Fruit fly (Drosophila melanogaster) whole organism, wandering third instar larva: ENCODE data around the gene CG43895.

Source experiments
- Abd-B ChIP-seq: fragments of >200 bp; optimal IDR thresholded peaks from 2 replicates; lab custom pipeline; 2017; ENCODE audit warnings: missing biosample characterization, missing genetic modification characterization
- CG32264 ChIP-seq: fragments of 200-800 bp; sonication (Bioruptor generic); optimal IDR thresholded peaks from 2 replicates; lab custom pipeline; 2016; ENCODE audit warnings: missing biosample characterization, missing genetic modification characterization
- CG9705 ChIP-seq: fragments of 200-800 bp; sonication (Bioruptor generic); optimal IDR thresholded peaks from 2 replicates; lab custom pipeline; 2018; ENCODE audit warnings: missing biosample characterization, mild to moderate bottlenecking, missing genetic modification characterization
- CrebA ChIP-seq: fragments of 200-800 bp; sonication (Bioruptor generic); optimal IDR thresholded peaks from 2 replicates; lab custom pipeline; 2016; ENCODE audit warnings: missing biosample characterization, mild to moderate bottlenecking, missing genetic modification characterization, borderline replicate concordance
- Dfd ChIP-seq: fragments of >200 bp; optimal IDR thresholded peaks from 2 replicates; lab custom pipeline; 2017; ENCODE audit warnings: missing biosample characterization, missing genetic modification characterization
- Dif ChIP-seq: fragments of 200-275, 200-300 bp; sonication (Bioruptor generic); optimal IDR thresholded peaks from 2 replicates; lab custom pipeline; 2018; ENCODE audit warnings: missing biosample characterization, missing genetic modification characterization; ENCODE audit not compliant: partially characterized antibody
- GATAd ChIP-seq: sonication (Bioruptor generic); optimal IDR thresholded peaks from 2 replicates; lab custom pipeline; 2016; ENCODE audit warnings: missing biosample characterization, missing genetic modification characterization
- HLH106 ChIP-seq: fragments of 200-800 bp; optimal IDR thresholded peaks from 3 replicates; lab custom pipeline; 2019; ENCODE audit warnings: missing biosample characterization, mild to moderate bottlenecking, missing genetic modification characterization, moderate library complexity
- Hnf4 ChIP-seq: fragments of 200-800 bp; sonication (Bioruptor generic); optimal IDR thresholded peaks from 2 replicates; lab custom pipeline; 2016; ENCODE audit warnings: missing biosample characterization, mild to moderate bottlenecking, missing genetic modification characterization
- Hr78 ChIP-seq: fragments of >200 bp; optimal IDR thresholded peaks from 2 replicates; lab custom pipeline; 2017; ENCODE audit warnings: missing biosample characterization, missing genetic modification characterization
- Hr83 ChIP-seq: fragments of 200-300 bp; sonication (Bioruptor generic); optimal IDR thresholded peaks from 2 replicates; lab custom pipeline; 2016; ENCODE audit warnings: missing biosample characterization, mild to moderate bottlenecking, missing genetic modification characterization, moderate library complexity; ENCODE audit not compliant: poor library complexity, severe bottlenecking
- Jra ChIP-seq: sonication (Bioruptor generic); optimal IDR thresholded peaks from 2 replicates; lab custom pipeline; 2016; ENCODE audit warnings: missing biosample characterization, missing genetic modification characterization
- Mio ChIP-seq: sonication (Bioruptor generic); optimal IDR thresholded peaks from 2 replicates; lab custom pipeline; 2016; ENCODE audit warnings: missing biosample characterization, missing genetic modification characterization
- Myc ChIP-seq: fragments of >200 bp; optimal IDR thresholded peaks from 2 replicates; lab custom pipeline; 2017
- N ChIP-seq: fragments of >200 bp; optimal IDR thresholded peaks from 2 replicates; lab custom pipeline; 2018; ENCODE audit warnings: missing biosample characterization, missing external identifiers, missing genetic modification characterization
- OdsH ChIP-seq: fragments of 200-800 bp; sonication (Bioruptor generic); optimal IDR thresholded peaks from 2 replicates; lab custom pipeline; 2016; ENCODE audit warnings: missing biosample characterization, mild to moderate bottlenecking, missing genetic modification characterization
- Rel ChIP-seq, 2 experiments: fragments of 200-800 bp; sonication (Bioruptor generic) in 1 of 2; optimal IDR thresholded peaks; 2 replicates in 1 of 2; 3 replicates in 1 of 2; lab custom pipeline; 2016 to 2019; ENCODE audit warnings: mild to moderate bottlenecking in 2 of 2, missing biosample characterization in 2 of 2, missing genetic modification characterization in 2 of 2, moderate library complexity in 1 of 2
- Sp1 ChIP-seq: fragments of 200-800 bp; sonication (Bioruptor generic); optimal IDR thresholded peaks from 3 replicates; lab custom pipeline; 2019; ENCODE audit warnings: missing biosample characterization, mild to moderate bottlenecking, missing genetic modification characterization, moderate library complexity
- Vsx2 ChIP-seq: fragments of 200-300, 225-300 bp; sonication (Bioruptor generic); optimal IDR thresholded peaks from 2 replicates; lab custom pipeline; 2018; ENCODE audit warnings: missing biosample characterization, missing genetic modification characterization; ENCODE audit not compliant: partially characterized antibody
- br ChIP-seq: fragments of 200-800 bp; sonication (Bioruptor generic); optimal IDR thresholded peaks from 2 replicates; lab custom pipeline; 2016; ENCODE audit warnings: missing biosample characterization, missing genetic modification characterization
- brk ChIP-seq: fragments of 200-800 bp; sonication (Bioruptor generic); optimal IDR thresholded peaks from 2 replicates; lab custom pipeline; 2016; ENCODE audit warnings: missing biosample characterization, mild to moderate bottlenecking, missing genetic modification characterization
- dl ChIP-seq, 2 experiments: fragments of 175-275, 200-275 bp in 1 of 2; fragments of 200-275 bp in 1 of 2; sonication (Bioruptor generic); optimal IDR thresholded peaks; lab custom pipeline; 2018; ENCODE audit warnings: mild to moderate bottlenecking in 2 of 2, missing biosample characterization in 2 of 2, missing genetic modification characterization in 2 of 2, moderate library complexity in 2 of 2; ENCODE audit not compliant: partially characterized antibody in 2 of 2, insufficient read depth in 1 of 2
- dmrt93B ChIP-seq: fragments of 200-800 bp; sonication (Bioruptor generic); optimal IDR thresholded peaks from 2 replicates; lab custom pipeline; 2018; ENCODE audit warnings: missing biosample characterization, mild to moderate bottlenecking, missing genetic modification characterization
- dsf ChIP-seq: sonication (Bioruptor generic); optimal IDR thresholded peaks from 2 replicates; lab custom pipeline; 2016; ENCODE audit warnings: missing biosample characterization, missing genetic modification characterization, borderline replicate concordance
- ey ChIP-seq: fragments of 200-800 bp; sonication (Bioruptor generic); optimal IDR thresholded peaks from 2 replicates; lab custom pipeline; 2016; ENCODE audit warnings: missing biosample characterization, missing genetic modification characterization
- foxo ChIP-seq, 2 experiments: fragments of 200-800 bp; sonication (Bioruptor generic); optimal IDR thresholded peaks; 2 replicates in 1 of 2; 3 replicates in 1 of 2; lab custom pipeline; 2016 to 2017; ENCODE audit warnings: missing biosample characterization in 2 of 2, missing genetic modification characterization in 2 of 2
- fru ChIP-seq: fragments of 200-800 bp; sonication (Bioruptor generic); optimal IDR thresholded peaks from 3 replicates; lab custom pipeline; 2016; ENCODE audit warnings: missing biosample characterization, mild to moderate bottlenecking, missing genetic modification characterization
- h ChIP-seq: fragments of 200-800 bp; sonication (Bioruptor generic); optimal IDR thresholded peaks from 3 replicates; lab custom pipeline; 2016; ENCODE audit warnings: missing biosample characterization, mild to moderate bottlenecking, missing genetic modification characterization
- jim ChIP-seq: fragments of 175-275, 200-325 bp; sonication (Bioruptor generic); optimal IDR thresholded peaks from 2 replicates; lab custom pipeline; 2016; ENCODE audit warnings: missing biosample characterization, mild to moderate bottlenecking, missing genetic modification characterization
- lola ChIP-seq: fragments of >200 bp; optimal IDR thresholded peaks from 2 replicates; lab custom pipeline; 2017; ENCODE audit warnings: missing biosample characterization, missing genetic modification characterization
- pan ChIP-seq: fragments of >200 bp; optimal IDR thresholded peaks from 2 replicates; lab custom pipeline; 2017
- psq ChIP-seq: fragments of 200-800 bp; sonication (Bioruptor generic); optimal IDR thresholded peaks from 3 replicates; lab custom pipeline; 2017; ENCODE audit warnings: missing biosample characterization, mild to moderate bottlenecking, missing genetic modification characterization, moderate library complexity
- rgr ChIP-seq: fragments of 200-800 bp; sonication (Bioruptor generic); optimal IDR thresholded peaks from 3 replicates; lab custom pipeline; 2016; ENCODE audit warnings: missing biosample characterization, mild to moderate bottlenecking, missing genetic modification characterization
- sage ChIP-seq: fragments of 200-800 bp; sonication (Bioruptor generic); optimal IDR thresholded peaks from 2 replicates; lab custom pipeline; 2016; ENCODE audit warnings: missing biosample characterization, mild to moderate bottlenecking, missing genetic modification characterization
- sv ChIP-seq: fragments of 200-800 bp; sonication (Bioruptor generic); optimal IDR thresholded peaks from 3 replicates; lab custom pipeline; 2016; ENCODE audit warnings: missing biosample characterization, missing genetic modification characterization
- tai ChIP-seq: sonication (Bioruptor generic); optimal IDR thresholded peaks from 2 replicates; lab custom pipeline; 2016; ENCODE audit warnings: missing biosample characterization, missing genetic modification characterization
- usp ChIP-seq: fragments of >200 bp; optimal IDR thresholded peaks from 2 replicates; lab custom pipeline; 2017; ENCODE audit warnings: missing biosample characterization, missing genetic modification characterization
- woc ChIP-seq: sonication (Bioruptor generic); optimal IDR thresholded peaks from 2 replicates; lab custom pipeline; 2016; ENCODE audit warnings: missing biosample characterization, mild to moderate bottlenecking, missing genetic modification characterization

The CG43895 gene

DNA sequence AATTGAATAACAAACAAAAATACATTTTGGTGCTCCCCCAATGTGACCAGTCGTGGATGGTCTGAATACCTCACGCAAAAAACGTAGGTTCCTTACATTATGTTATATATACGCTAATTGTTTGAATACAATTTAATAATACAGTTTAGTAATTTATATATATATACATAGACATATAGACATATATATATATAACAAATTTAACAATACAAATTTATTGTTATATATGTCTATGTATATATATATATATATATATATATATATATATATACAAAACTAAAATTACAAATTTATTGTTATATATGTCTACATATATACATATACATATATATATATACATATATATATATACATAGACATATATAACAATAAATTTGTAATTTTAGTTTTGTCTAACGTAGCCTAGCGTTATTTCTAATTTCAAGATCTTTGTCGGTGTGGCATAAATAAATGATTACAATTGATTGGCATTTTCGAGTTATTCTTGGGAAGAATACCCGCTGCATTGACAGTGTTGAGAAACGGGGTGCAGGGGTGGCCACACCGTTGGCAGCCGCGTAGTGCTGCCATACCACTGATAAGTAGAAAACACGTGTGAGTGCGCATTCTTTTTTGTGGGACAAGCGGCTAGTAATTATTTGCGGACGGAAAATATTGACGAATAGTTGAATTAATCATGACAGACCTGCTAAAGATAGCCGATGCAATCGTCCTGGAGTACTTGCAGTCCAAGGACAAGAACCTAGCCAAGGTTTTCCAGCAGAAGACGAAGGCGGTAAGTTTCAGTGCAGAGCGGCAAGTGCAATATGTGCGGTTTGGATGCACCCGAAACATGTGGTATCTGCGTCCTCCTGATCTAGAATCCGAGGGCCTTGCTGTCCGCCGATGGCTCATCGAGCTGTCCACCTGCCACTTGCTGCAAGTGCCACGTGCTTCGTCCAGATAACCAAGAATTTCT lies 19.0 kb upstream of the CG43895 start, which contains the start of the genes CG7148 and Nopp140:
Gene CG7148, minus strand, starts transcription at position 51 of the 958 bp plus-strand sequence.
Gene Nopp140, plus strand, starts transcription at position 572 of the 958 bp plus-strand sequence.
- TF ChIP-seq OdsH (GFP tag; lab: Kevin White, UChicago) (peak; percentile 63), tai (GFP tag; lab: Kevin White, UChicago) (no peak), Dif (GFP tag; lab: Kevin White, UChicago) (no peak), Abd-B (no peak), HLH106 (tag; lab: Kevin White, UChicago) (peak; percentile 70), rgr (GFP tag; lab: Kevin White, UChicago) (peak; percentile 82), dsf (GFP tag; lab: Kevin White, UChicago) (no peak), ey (GFP tag; lab: Kevin White, UChicago) (peak; percentile 62), woc (GFP tag; lab: Kevin White, UChicago) (no peak), Mio (no peak), fru (GFP tag; lab: Kevin White, UChicago) (no peak), Hnf4 (no peak), dl (GFP tag; optimal IDR thresholded peaks at IDR 0.05; lab: Kevin White, UChicago; ENCODE audit: insufficient read depth in 1 of 2, partially characterized antibody in 2 of 2) (no peak), CrebA (no peak), h (GFP tag; lab: Kevin White, UChicago) (peak; percentile 67), Hr78 (GFP tag; lab: Kevin White, UChicago) (no peak), sage (GFP tag; lab: Kevin White, UChicago) (no peak), Jra (no peak), Myc (lab: Kevin White, UChicago) (peak; percentile 69), Hr83 (GFP tag; lab: Kevin White, UChicago) (peak; percentile 90), Dfd (GFP tag; lab: Kevin White, UChicago) (no peak), Vsx2 (GFP tag; lab: Kevin White, UChicago) (no peak), N (GFP tag; lab: Kevin White, UChicago) (peak; percentile 26), foxo (GFP tag; optimal IDR thresholded peaks at IDR 0.05; lab: Kevin White, UChicago) (peak in 1 of 2 experiments; percentile 80), CG9705 (GFP tag; lab: Kevin White, UChicago) (peak; percentile 40), Rel (GFP tag; optimal IDR thresholded peaks at IDR 0.05; lab: Kevin White, UChicago) (no peak), Rel (tag; optimal IDR thresholded peaks at IDR 0.05; lab: Kevin White, UChicago) (peak; percentile 64), CG32264 (no peak), psq (GFP tag; lab: Kevin White, UChicago) (peak; percentile 64), brk (GFP tag; lab: Kevin White, UChicago) (no peak), GATAd (GFP tag; lab: Kevin White, UChicago) (no peak), pan (lab: Kevin White, UChicago) (no peak), jim (GFP tag; lab: Kevin White, UChicago) (peak; percentile 38), br (peak; percentile 53), sv (GFP tag; lab: Kevin White, UChicago) (peak; percentile 57), dmrt93B (no peak), usp (no peak), Sp1 (GFP tag; lab: Kevin White, UChicago) (peak; percentile 52), lola (no peak)
- TF ChIP-seq, all 38 proteins: peak for 16

- TF ChIP-seq CG32264, result no peak
- no peak for TF ChIP-seq N (GFP tag; lab: Kevin White, UChicago)
Measured at dm6 chr3L:21830125-21830524, 16.6 kb upstream of the CG43895 start.
